Worm (Caenorhabditis elegans): ENCODE data around the gene Y66D12A.16.

- TF ChIP-seq npax-4 (tag; optimal IDR thresholded peaks at IDR 0.05): no peak
- TF ChIP-seq sox-2 (GFP tag; IDR thresholded peaks at IDR 0.05): no peak
- no peak for TF ChIP-seq ceh-19 (GFP tag; optimal IDR thresholded peaks at IDR 0.05)
- TF ChIP-seq odd-2 (tag; optimal IDR thresholded peaks at IDR 0.05): no peak
- TF ChIP-seq elt-4 (tag; optimal IDR thresholded peaks at IDR 0.05): no peak
- TF ChIP-seq pax-1 (tag; optimal IDR thresholded peaks at IDR 0.05): no peak
- no peak for TF ChIP-seq ahr-1 (tag; optimal IDR thresholded peaks at IDR 0.05)
- TF ChIP-seq dve-1 (tag; optimal IDR thresholded peaks at IDR 0.05): no peak
- no peak for TF ChIP-seq ets-4 (tag; optimal IDR thresholded peaks at IDR 0.05)
- TF ChIP-seq hlh-15 (tag; optimal IDR thresholded peaks at IDR 0.05): no peak
- no peak for TF ChIP-seq hlh-30 (tag; optimal IDR thresholded peaks at IDR 0.05; ENCODE audit: insufficient read depth)
- no peak for TF ChIP-seq ceh-9 (tag; optimal IDR thresholded peaks at IDR 0.05)
- TF ChIP-seq pqm-1 (tag; optimal IDR thresholded peaks at IDR 0.05): no peak
- TF ChIP-seq pha-2 (tag; optimal IDR thresholded peaks at IDR 0.05): no peak
Observed at ce11 chrIII:11534624-11535079, 11.3 kb downstream of the Y66D12A.16 start, which contains the start of gene nrps-1.
